Worm (Caenorhabditis elegans) whole organism, L2 larva: ENCODE data around the gene C15F1.1.

Source experiments
- blmp-1 ChIP-seq: sonication (generic microtip); optimal IDR thresholded peaks from 2 replicates; lab custom pipeline; 2017; ENCODE audit warnings: missing genetic modification characterization, mild to moderate bottlenecking, missing compliant biosample characterization, antibody characterized with exemption, moderate library complexity; ENCODE audit not compliant: insufficient read depth
- ceh-82 ChIP-seq: fragments of 150-350 bp; optimal IDR thresholded peaks from 2 replicates; lab custom pipeline; 2014; ENCODE audit warnings: missing biosample characterization, missing genetic modification characterization
- nhr-129 ChIP-seq: fragments of 150-350 bp; optimal IDR thresholded peaks from 2 replicates; lab custom pipeline; 2014; ENCODE audit warnings: missing biosample characterization, missing genetic modification characterization

- peak; percentile 61 for TF ChIP-seq nhr-129
- no peak for TF ChIP-seq ceh-82 (tag; lab: Kevin White, UChicago)
- TF ChIP-seq blmp-1, result no peak
These were observed 3.3 kb downstream of the C15F1.1 start for ce11 chrII:6992949-6993348.
